Fruit fly (Drosophila melanogaster): ENCODE measurements around the gene CG12065.

The CG12065 gene

dm6 chrX:8541985-8542384, 32.1 kb upstream of the CG12065 start (continued):
- TF ChIP-seq nom (GFP tag; optimal IDR thresholded peaks at IDR 0.05) (peak; percentile 21), Asciz (GFP tag; optimal IDR thresholded peaks at IDR 0.05) (peak; percentile 48), CG13624 (GFP tag; optimal IDR thresholded peaks at IDR 0.05) (peak; percentile 18), vvl (GFP tag; IDR thresholded peaks at IDR 0.05) (peak; percentile 64), odd (GFP tag; optimal IDR thresholded peaks at IDR 0.05) (peak; percentile 48), corto (GFP tag; optimal IDR thresholded peaks at IDR 0.05) (no peak), pfk (GFP tag; optimal IDR thresholded peaks at IDR 0.05) (no peak), dmrt11E (tag; optimal IDR thresholded peaks at IDR 0.05) (no peak), cad (GFP tag; optimal IDR thresholded peaks at IDR 0.05) (no peak), danr (GFP tag; IDR thresholded peaks at IDR 0.05) (peak; percentile 45; the same call in 1 of the 2 replicates), CG4707 (GFP tag; optimal IDR thresholded peaks at IDR 0.05) (no peak), amos (GFP tag; IDR thresholded peaks at IDR 0.05; ENCODE audit: partially characterized antibody) (no peak), Hmr (GFP tag; optimal IDR thresholded peaks at IDR 0.05) (peak; percentile 82), CG15514 (GFP tag; optimal IDR thresholded peaks at IDR 0.05) (peak; percentile 58), CG4820 (GFP tag; optimal IDR thresholded peaks at IDR 0.05) (no peak), sug (tag; optimal IDR thresholded peaks at IDR 0.05) (peak; percentile 38), CG30431 (GFP tag; optimal IDR thresholded peaks at IDR 0.05) (no peak), CG8924 (tag; optimal IDR thresholded peaks at IDR 0.05) (peak; percentile 51), Adf1 (GFP tag; IDR thresholded peaks at IDR 0.05) (peak; percentile 18; the same call in 1 of the 2 replicates), Myb (GFP tag; optimal IDR thresholded peaks at IDR 0.05) (no peak), CG9609 (GFP tag; optimal IDR thresholded peaks at IDR 0.05) (no peak), prd (optimal IDR thresholded peaks at IDR 0.05) (no peak), prd (GFP tag; IDR thresholded peaks at IDR 0.05) (peak; percentile 65), CG6689 (GFP tag; IDR thresholded peaks at IDR 0.05) (peak; percentile 41; the same call in 1 of the 2 replicates), CG2889 (GFP tag; IDR thresholded peaks at IDR 0.05) (no peak), CG34422 (GFP tag; IDR thresholded peaks at IDR 0.05) (0 out of 3 replicates have a peak, but pooled peaks have one; percentile 53), NFAT (GFP tag; IDR thresholded peaks at IDR 0.05) (no peak), Sox100B (GFP tag; optimal IDR thresholded peaks at IDR 0.05) (peak; percentile 16), Atf-2 (GFP tag; optimal IDR thresholded peaks at IDR 0.05) (no peak), gro (GFP tag; optimal IDR thresholded peaks at IDR 0.05) (peak; percentile 42), wdn (GFP tag; IDR thresholded peaks at IDR 0.05) (peak; percentile 53; the same call in 1 of the 2 replicates), phol (tag; optimal IDR thresholded peaks at IDR 0.05) (peak; percentile 45), CG5245 (GFP tag; optimal IDR thresholded peaks at IDR 0.05) (peak; percentile 26), Nf-YB (GFP tag; optimal IDR thresholded peaks at IDR 0.05) (peak; percentile 27), CG17612 (GFP tag; IDR thresholded peaks at IDR 0.05) (no peak), CG6854 (GFP tag; optimal IDR thresholded peaks at IDR 0.05) (peak; percentile 62), lola (GFP tag; optimal IDR thresholded peaks at IDR 0.05) (no peak), Usf (GFP tag; optimal IDR thresholded peaks at IDR 0.05) (no peak), CG10979 (tag; optimal IDR thresholded peaks at IDR 0.05) (peak; percentile 27), gce (GFP tag; IDR thresholded peaks at IDR 0.05) (0 out of 3 replicates have a peak, but pooled peaks have one; percentile 39), CG3281 (GFP tag; optimal IDR thresholded peaks at IDR 0.05) (peak; percentile 71), p53 (GFP tag; optimal IDR thresholded peaks at IDR 0.05) (no peak), abd-A (tag; optimal IDR thresholded peaks at IDR 0.05) (peak; percentile 29), gsb (GFP tag; IDR thresholded peaks at IDR 0.05) (peak; percentile 42; the same call in 1 of the 2 replicates), Spps (tag; optimal IDR thresholded peaks at IDR 0.05) (no peak), Atf6 (GFP tag; IDR thresholded peaks at IDR 0.05) (peak; percentile 63), CG10147 (GFP tag; optimal IDR thresholded peaks at IDR 0.05) (peak; percentile 83), seq (GFP tag; IDR thresholded peaks at IDR 0.05) (peak; percentile 35; the same call in 1 of the 2 replicates), exex (tag; optimal IDR thresholded peaks at IDR 0.05) (peak; percentile 21), Dip3 (GFP tag; optimal IDR thresholded peaks at IDR 0.05) (no peak), CG32772 (GFP tag; IDR thresholded peaks at IDR 0.05) (0 out of 2 replicates have a peak, but pooled peaks have one; percentile 12)

Measured in whole organism, embryonic.